Fruit fly (Drosophila melanogaster) whole organism, prepupa: ENCODE data around the gene Ogdh.

Experiments used
- CG10631 ChIP-seq: fragments of 200-800 bp; sonication (Bioruptor generic); optimal IDR thresholded peaks from 2 replicates; lab custom pipeline; 2016; ENCODE audit warnings: missing biosample characterization, missing genetic modification characterization
- CG16779 ChIP-seq: fragments of 200-800 bp; sonication (Bioruptor generic); optimal IDR thresholded peaks from 3 replicates; lab custom pipeline; 2017; ENCODE audit warnings: missing biosample characterization, mild to moderate bottlenecking, missing genetic modification characterization
- CG6808 ChIP-seq: fragments of 200-800 bp; sonication (Bioruptor generic); optimal IDR thresholded peaks from 3 replicates; lab custom pipeline; 2017; ENCODE audit warnings: missing biosample characterization, missing genetic modification characterization, mild to moderate bottlenecking, moderate library complexity, missing genetic modification reagents
- CG8319 ChIP-seq: fragments of 200-800 bp; sonication (Bioruptor generic); optimal IDR thresholded peaks from 3 replicates; lab custom pipeline; 2016; ENCODE audit warnings: missing biosample characterization, missing genetic modification characterization

- peak; percentile 29 for TF ChIP-seq CG16779 (tag; lab: Kevin White, UChicago)
- no peak for TF ChIP-seq CG6808 (GFP tag; lab: Kevin White, UChicago)
- no peak for TF ChIP-seq CG8319 (GFP tag; lab: Kevin White, UChicago)
- no peak for TF ChIP-seq CG10631 (GFP tag; lab: Kevin White, UChicago)
Observed at dm6 chr3L:17009715-17010491, 55.3 kb downstream of the Ogdh start.
